Fruit fly (Drosophila melanogaster): ENCODE measurements around the gene RpS4.

RpS4 gene

dm6 chr3L:13041292-13042067 lies at the start of gene RpS4 (continued):
- no peak for TF ChIP-seq CG1832 (GFP tag; optimal IDR thresholded peaks at IDR 0.05)
- TF ChIP-seq Atf3 (GFP tag; optimal IDR thresholded peaks at IDR 0.05): peak; percentile 75
- peak; percentile 46 for TF ChIP-seq Chrac-16 (GFP tag; optimal IDR thresholded peaks at IDR 0.05)
- no peak for TF ChIP-seq hkb (optimal IDR thresholded peaks at IDR 0.05)
- TF ChIP-seq hkb (GFP tag; IDR thresholded peaks at IDR 0.05): peak; percentile 86
- peak; percentile 96 for TF ChIP-seq CG17568 (GFP tag; optimal IDR thresholded peaks at IDR 0.05)
- peak; percentile 95 for TF ChIP-seq schlank (tag; optimal IDR thresholded peaks at IDR 0.05)
- peak; percentile 82 for TF ChIP-seq Xbp1 (GFP tag; optimal IDR thresholded peaks at IDR 0.05)
- TF ChIP-seq gsb-n (tag; optimal IDR thresholded peaks at IDR 0.05): peak; percentile 84
- peak; percentile 94 for TF ChIP-seq CG17186 (GFP tag; optimal IDR thresholded peaks at IDR 0.05)
- TF ChIP-seq jigr1 (GFP tag; IDR thresholded peaks at IDR 0.05): peak; percentile 63; the same call in 1 of the 3 replicates
- TF ChIP-seq CG11560 (tag; IDR thresholded peaks at IDR 0.05): peak; percentile 62; the same call in 1 of the 3 replicates
- TF ChIP-seq CG17359 (tag; optimal IDR thresholded peaks at IDR 0.05): peak; percentile 84
- peak; percentile 80 for TF ChIP-seq CG4424 (GFP tag; optimal IDR thresholded peaks at IDR 0.05)
- TF ChIP-seq Ravus (GFP tag; IDR thresholded peaks at IDR 0.05): peak; percentile 1; the same call in 1 of the 2 replicates
- TF ChIP-seq D (optimal IDR thresholded peaks at IDR 0.05): no peak
- peak; percentile 78 for TF ChIP-seq D (GFP tag; optimal IDR thresholded peaks at IDR 0.05)
- peak; percentile 64; the same call in 1 of the 2 replicates for TF ChIP-seq CG31224 (GFP tag; IDR thresholded peaks at IDR 0.05)
- peak; percentile 95 for TF ChIP-seq CG12659 (GFP tag; optimal IDR thresholded peaks at IDR 0.05)
- peak; percentile 80 for TF ChIP-seq Sox100B (GFP tag; optimal IDR thresholded peaks at IDR 0.05)
- TF ChIP-seq run (tag; optimal IDR thresholded peaks at IDR 0.05): peak; percentile 89
- TF ChIP-seq Lpt (GFP tag; optimal IDR thresholded peaks at IDR 0.05): no peak
- TF ChIP-seq salm (tag; optimal IDR thresholded peaks at IDR 0.05): peak; percentile 88
- peak; percentile 89 for TF ChIP-seq CG1529 (GFP tag; optimal IDR thresholded peaks at IDR 0.05)
- peak; percentile 74 for TF ChIP-seq Nf-YA (GFP tag; IDR thresholded peaks at IDR 0.05)
- TF ChIP-seq dimm (GFP tag; IDR thresholded peaks at IDR 0.05): no peak
- TF ChIP-seq crp (GFP tag; optimal IDR thresholded peaks at IDR 0.05): peak in 1 of 2 experiments; percentile 62
- TF ChIP-seq ase (GFP tag; IDR thresholded peaks at IDR 0.05): peak; percentile 83
- TF ChIP-seq her (GFP tag; optimal IDR thresholded peaks at IDR 0.05): peak; percentile 93
- no peak for TF ChIP-seq CG15073 (GFP tag; optimal IDR thresholded peaks at IDR 0.05)
- peak; percentile 91 for TF ChIP-seq CG2202 (tag; optimal IDR thresholded peaks at IDR 0.05)
- peak; percentile 50; the same call in 1 of the 2 replicates for TF ChIP-seq bowl (GFP tag; IDR thresholded peaks at IDR 0.05)
- TF ChIP-seq Hr3 (GFP tag; optimal IDR thresholded peaks at IDR 0.05): peak; percentile 66
- peak; percentile 82 for TF ChIP-seq lmd (GFP tag; IDR thresholded peaks at IDR 0.05)
- TF ChIP-seq CG7357 (GFP tag; IDR thresholded peaks at IDR 0.05): no peak
- peak; percentile 99 for TF ChIP-seq ci (GFP tag; IDR thresholded peaks at IDR 0.05)
- TF ChIP-seq pb (GFP tag; optimal IDR thresholded peaks at IDR 0.05): peak; percentile 92
- TF ChIP-seq CG10274 (GFP tag; optimal IDR thresholded peaks at IDR 0.05): peak; percentile 85
- TF ChIP-seq CG11696 (GFP tag; IDR thresholded peaks at IDR 0.05): peak; percentile 65
- peak; percentile 67 for TF ChIP-seq CG4730 (GFP tag; IDR thresholded peaks at IDR 0.05)
- peak; percentile 72; the same call in 1 of the 2 replicates for TF ChIP-seq CG43689 (GFP tag; IDR thresholded peaks at IDR 0.05)
- TF ChIP-seq al (GFP tag; IDR thresholded peaks at IDR 0.05): peak; percentile 67
- TF ChIP-seq kay (GFP tag; optimal IDR thresholded peaks at IDR 0.05): peak; percentile 39
- TF ChIP-seq CG1602 (GFP tag; optimal IDR thresholded peaks at IDR 0.05): peak; percentile 59
- TF ChIP-seq CG13775 (GFP tag; optimal IDR thresholded peaks at IDR 0.05): peak; percentile 91
- TF ChIP-seq sug (tag; optimal IDR thresholded peaks at IDR 0.05): peak; percentile 83
- TF ChIP-seq ap (GFP tag; IDR thresholded peaks at IDR 0.05): peak; percentile 69
- TF ChIP-seq fru (optimal IDR thresholded peaks at IDR 0.05): no peak
- TF ChIP-seq CG32532 (GFP tag; IDR thresholded peaks at IDR 0.05): peak; percentile 92
- peak; percentile 91 for TF ChIP-seq gcm (GFP tag; optimal IDR thresholded peaks at IDR 0.05)
- TF ChIP-seq unpg (GFP tag; optimal IDR thresholded peaks at IDR 0.05): peak; percentile 91
